Worm (Caenorhabditis elegans) whole organism, young adult: ENCODE measurements around the gene F27E5.9.

Source experiments
- B0019.2 ChIP-seq: fragments of 200-800 bp; sonication (Bioruptor generic); conservative IDR thresholded peaks from 2 replicates; pipeline ENCODE4 v1.3.6; 2022; ENCODE audit warnings: missing genetic modification reagents, missing genetic modification characterization, missing compliant biosample characterization
- F37B4.10 ChIP-seq: fragments of 200-800 bp; sonication (Bioruptor generic); IDR thresholded peaks from 2 replicates; pipeline ENCODE4 v1.3.6; 2022; ENCODE audit warnings: missing genetic modification characterization, missing compliant biosample characterization
- F39B2.1 ChIP-seq: fragments of 200-800 bp; sonication (Bioruptor generic); IDR thresholded peaks from 2 replicates; pipeline ENCODE4 v1.3.6; 2022; ENCODE audit warnings: missing genetic modification reagents, missing genetic modification characterization, missing compliant biosample characterization
- F49E8.2 ChIP-seq: sonication (generic microtip); optimal IDR thresholded peaks from 3 replicates; lab custom pipeline; 2017; ENCODE audit warnings: missing genetic modification characterization, mild to moderate bottlenecking, missing compliant biosample characterization, antibody characterized with exemption, moderate library complexity; ENCODE audit not compliant: insufficient read depth
- K11D2.4 ChIP-seq: fragments of 200-800 bp; sonication (Bioruptor generic); IDR thresholded peaks from 2 replicates; pipeline ENCODE4 v1.3.6; 2022; ENCODE audit warnings: missing genetic modification reagents, missing genetic modification characterization, missing compliant biosample characterization
- T07F8.4 ChIP-seq: sonication (generic microtip); optimal IDR thresholded peaks from 2 replicates; lab custom pipeline; 2016; ENCODE audit warnings: mild to moderate bottlenecking, missing genetic modification characterization, moderate library complexity, missing compliant biosample characterization
- Y53F4B.3 ChIP-seq: fragments of 200-800 bp; sonication (Bioruptor generic); IDR thresholded peaks from 2 replicates; pipeline ENCODE4 v1.3.6; 2022; ENCODE audit warnings: missing genetic modification reagents, missing genetic modification characterization, missing compliant biosample characterization
- Y53G8AR.9 ChIP-seq: fragments of 200-800 bp; sonication (Bioruptor generic); conservative IDR thresholded peaks from 2 replicates; pipeline ENCODE4 v1.3.6; 2022; ENCODE audit warnings: missing genetic modification reagents, missing genetic modification characterization, missing compliant biosample characterization
- Y56A3A.18 ChIP-seq: fragments of 200-800 bp; sonication (Bioruptor generic); IDR thresholded peaks from 2 replicates; pipeline ENCODE4 v1.3.6; 2022; ENCODE audit warnings: missing genetic modification reagents, missing genetic modification characterization, missing compliant biosample characterization
- aptf-2 ChIP-seq: fragments of 200-800 bp; sonication (Bioruptor generic); conservative IDR thresholded peaks from 2 replicates; pipeline ENCODE4 v1.3.6; 2022; ENCODE audit warnings: missing genetic modification reagents, missing genetic modification characterization, missing compliant biosample characterization
- aptf-3 ChIP-seq: fragments of 200-800 bp; sonication (Bioruptor generic); IDR thresholded peaks from 2 replicates; pipeline ENCODE4 v1.3.6; 2022; ENCODE audit warnings: missing genetic modification characterization, missing compliant biosample characterization
- athp-1 ChIP-seq: sonication (generic microtip); optimal IDR thresholded peaks from 2 replicates; lab custom pipeline; 2017; ENCODE audit warnings: mild to moderate bottlenecking, missing genetic modification characterization, missing compliant biosample characterization
- bed-1 ChIP-seq: fragments of 200-800 bp; sonication (Bioruptor generic); IDR thresholded peaks from 2 replicates; pipeline ENCODE4 v1.3.6; 2022; ENCODE audit warnings: missing genetic modification reagents, missing genetic modification characterization, missing compliant biosample characterization
- ccch-3 ChIP-seq: fragments of 200-800 bp; sonication (Bioruptor generic); optimal IDR thresholded peaks from 2 replicates; lab custom pipeline; 2018; ENCODE audit warnings: mild to moderate bottlenecking, missing genetic modification characterization, missing compliant biosample characterization
- cebp-1 ChIP-seq, 2 experiments: fragments of 200-800 bp in 1 of 2; sonication (Bioruptor generic) in 1 of 2; sonication (generic microtip) in 1 of 2; IDR thresholded peaks in 1 of 2; optimal IDR thresholded peaks in 1 of 2; 2 replicates each; pipeline versions ENCODE4 v1.3.6 to Lab custom; 2017 to 2022; ENCODE audit warnings: missing compliant biosample characterization in 2 of 2, missing genetic modification characterization in 2 of 2, mild to moderate bottlenecking in 1 of 2, missing genetic modification reagents in 1 of 2, moderate library complexity in 1 of 2
- ceh-100 ChIP-seq: fragments of 200-800 bp; sonication (Bioruptor generic); IDR thresholded peaks from 2 replicates; pipeline ENCODE4 v1.3.6; 2022; ENCODE audit warnings: missing genetic modification reagents, missing genetic modification characterization, missing compliant biosample characterization
- ceh-27 ChIP-seq: fragments of 200-800 bp; sonication (Bioruptor generic); optimal IDR thresholded peaks from 2 replicates; lab custom pipeline; 2018; ENCODE audit warnings: mild to moderate bottlenecking, missing genetic modification characterization, moderate library complexity, missing compliant biosample characterization
- ceh-40 ChIP-seq: fragments of 200-800 bp; sonication (Bioruptor generic); IDR thresholded peaks from 2 replicates; pipeline ENCODE4 v1.3.6; 2022; ENCODE audit warnings: missing genetic modification characterization, missing compliant biosample characterization
- ceh-91 ChIP-seq: fragments of 200-800 bp; sonication (Bioruptor generic); IDR thresholded peaks from 2 replicates; pipeline ENCODE4 v1.3.6; 2022; ENCODE audit warnings: missing genetic modification reagents, missing genetic modification characterization, missing compliant biosample characterization
- die-1 ChIP-seq: sonication (generic microtip); optimal IDR thresholded peaks from 2 replicates; lab custom pipeline; 2016; ENCODE audit warnings: missing genotype, mild to moderate bottlenecking, missing genetic modification characterization, missing compliant biosample characterization
- dox-1 ChIP-seq: fragments of 200-800 bp; sonication (Bioruptor generic); IDR thresholded peaks from 2 replicates; pipeline ENCODE4 v1.3.6; 2022; ENCODE audit warnings: missing genetic modification reagents, missing genetic modification characterization, missing compliant biosample characterization
- egl-18 ChIP-seq: fragments of 200-800 bp; sonication (Bioruptor generic); IDR thresholded peaks from 2 replicates; pipeline ENCODE4 v1.3.6; 2022; ENCODE audit warnings: missing genetic modification reagents, missing genetic modification characterization, missing compliant biosample characterization
- him-1 ChIP-seq: sonication (generic microtip); optimal IDR thresholded peaks from 2 replicates; lab custom pipeline; 2016; ENCODE audit warnings: missing genotype, missing genetic modification reagents, missing genetic modification characterization, missing compliant biosample characterization
- lag-1 ChIP-seq: fragments of 200-800 bp; sonication (Bioruptor generic); IDR thresholded peaks from 2 replicates; pipeline ENCODE4 v1.3.6; 2022; ENCODE audit warnings: missing genetic modification reagents, missing genetic modification characterization, missing compliant biosample characterization
- let-526 ChIP-seq: fragments of 200-800 bp; sonication (Bioruptor generic); IDR thresholded peaks from 2 replicates; pipeline ENCODE4 v1.3.6; 2022; ENCODE audit warnings: missing genetic modification reagents, missing genetic modification characterization, missing compliant biosample characterization
- lin-54 ChIP-seq: fragments of 200-800 bp; sonication (Bioruptor generic); optimal IDR thresholded peaks from 2 replicates; lab custom pipeline; 2018; ENCODE audit warnings: mild to moderate bottlenecking, missing genetic modification characterization, missing compliant biosample characterization
- madf-10 ChIP-seq: sonication (generic microtip); optimal IDR thresholded peaks from 2 replicates; lab custom pipeline; 2016; ENCODE audit warnings: mild to moderate bottlenecking, missing genetic modification characterization, missing compliant biosample characterization
- mel-28 ChIP-seq: sonication (generic microtip); optimal IDR thresholded peaks from 2 replicates; lab custom pipeline; 2016; ENCODE audit warnings: borderline replicate concordance, mild to moderate bottlenecking, missing genetic modification characterization, missing compliant biosample characterization
- nfya-2 ChIP-seq: fragments of 200-800 bp; sonication (Bioruptor generic); IDR thresholded peaks from 2 replicates; pipeline ENCODE4 v1.3.6; 2022; ENCODE audit warnings: missing genetic modification reagents, missing genetic modification characterization, missing compliant biosample characterization
- nhr-120 ChIP-seq: fragments of 200-800 bp; sonication (Bioruptor generic); IDR thresholded peaks from 2 replicates; pipeline ENCODE4 v1.3.6; 2022; ENCODE audit warnings: missing genetic modification characterization, missing compliant biosample characterization
- nhr-27 ChIP-seq: fragments of 200-800 bp; sonication (Bioruptor generic); optimal IDR thresholded peaks from 2 replicates; lab custom pipeline; 2018; ENCODE audit warnings: mild to moderate bottlenecking, missing genetic modification characterization, moderate library complexity, missing compliant biosample characterization
- rcor-1 ChIP-seq: fragments of 200-800 bp; sonication (Bioruptor generic); IDR thresholded peaks from 2 replicates; pipeline ENCODE4 v1.3.6; 2022; ENCODE audit warnings: missing genetic modification reagents, missing genetic modification characterization, missing compliant biosample characterization
- rpc-1 ChIP-seq, 2 experiments: fragments of 150-350 bp in 1 of 2; sonication (generic microtip) in 1 of 2; optimal IDR thresholded peaks; 2 replicates each; lab custom pipeline; 2014 to 2018; ENCODE audit warnings: missing biosample characterization in 1 of 2, missing genetic modification characterization in 1 of 2, missing genetic modification reagents in 1 of 2, missing genotype in 1 of 2
- sea-2 ChIP-seq: fragments of 200-800 bp; sonication (Bioruptor generic); IDR thresholded peaks from 2 replicates; pipeline ENCODE4 v1.3.6; 2022; ENCODE audit warnings: missing genetic modification characterization, missing compliant biosample characterization
- snpc-3.4 ChIP-seq: sonication (generic microtip); optimal IDR thresholded peaks from 2 replicates; lab custom pipeline; 2017; ENCODE audit warnings: missing genetic modification characterization, mild to moderate bottlenecking, missing compliant biosample characterization, antibody characterized with exemption, moderate library complexity, missing genotype, missing genetic modification reagents
- snpc-4 ChIP-seq, 5 experiments: fragments of 150-350 bp in 1 of 5; sonication (generic microtip) in 4 of 5; optimal IDR thresholded peaks; 2 replicates each; lab custom pipeline; 2014 to 2018; ENCODE audit warnings: missing genetic modification characterization in 5 of 5, missing biosample characterization in 3 of 5, antibody characterized with exemption in 2 of 5, mild to moderate bottlenecking in 2 of 5, missing compliant biosample characterization in 2 of 5, missing genotype in 2 of 5, moderate library complexity in 2 of 5, missing genetic modification reagents in 1 of 5
- somi-1 ChIP-seq: fragments of 200-800 bp; sonication (Bioruptor generic); optimal IDR thresholded peaks from 2 replicates; lab custom pipeline; 2018; ENCODE audit warnings: mild to moderate bottlenecking, missing genetic modification characterization, missing compliant biosample characterization
- zfh-2 ChIP-seq: fragments of 200-800 bp; sonication (Bioruptor generic); conservative IDR thresholded peaks from 2 replicates; pipeline ENCODE4 v1.3.6; 2022; ENCODE audit warnings: missing genetic modification reagents, missing genetic modification characterization, missing compliant biosample characterization
- ztf-26 ChIP-seq: sonication (generic microtip); optimal IDR thresholded peaks from 2 replicates; lab custom pipeline; 2017; ENCODE audit warnings: missing genetic modification characterization, missing compliant biosample characterization
- ztf-6 ChIP-seq: fragments of 200-800 bp; sonication (Bioruptor generic); IDR thresholded peaks from 2 replicates; pipeline ENCODE4 v1.3.6; 2022; ENCODE audit warnings: missing genetic modification reagents, missing genetic modification characterization, missing compliant biosample characterization

F27E5.9 gene

ce11 chrII:10147502-10147901 is 12.8 kb downstream of the F27E5.9 start (continued):
- no peak for TF ChIP-seq let-526
- TF ChIP-seq mel-28 (tag; lab: Kevin White, UChicago): no peak
- no peak for TF ChIP-seq ceh-40 (GFP tag; lab: Robert Waterston, UW)
- TF ChIP-seq athp-1 (tag; lab: Kevin White, UChicago): no peak

ce11 chrII:10155106-10155505 is 20.4 kb downstream of the F27E5.9 start, which contains the start of gene nlp-63:
TSS of gene nlp-63 (plus strand) at chrII:10155406.
- no peak for TF ChIP-seq F39B2.1

- TF ChIP-seq zfh-2 (GFP tag; lab: Robert Waterston, UW) (peak; percentile 61), dox-1 (GFP tag; lab: Robert Waterston, UW) (no peak)
These were observed 28.0 kb downstream of the F27E5.9 start for ce11 chrII:10162785-10163184.

ce11 chrII:10164137-10164536 is 29.4 kb downstream of the F27E5.9 start:
- no peak for TF ChIP-seq cebp-1 (GFP tag; IDR thresholded peaks at IDR 0.05; lab: Robert Waterston, UW)
- no peak for TF ChIP-seq cebp-1 (tag; optimal IDR thresholded peaks at IDR 0.05; lab: Kevin White, UChicago)
- no peak for TF ChIP-seq rcor-1 (GFP tag; lab: Robert Waterston, UW)
- no peak for TF ChIP-seq bed-1 (GFP tag; lab: Robert Waterston, UW)
- no peak for TF ChIP-seq ztf-26 (tag; lab: Kevin White, UChicago)
- TF ChIP-seq snpc-3.4 (tag; lab: Kevin White, UChicago): no peak
- TF ChIP-seq B0019.2 (GFP tag; lab: Robert Waterston, UW): no peak

ce11 chrII:10166365-10166764 is 31.6 kb downstream of the F27E5.9 start:
- TF ChIP-seq ceh-27: no peak
- no peak for TF ChIP-seq rpc-1 (optimal IDR thresholded peaks at IDR 0.05; lab: Kevin White, UChicago)
- no peak for TF ChIP-seq rpc-1 (tag; optimal IDR thresholded peaks at IDR 0.05; lab: Kevin White, UChicago)
- no peak for TF ChIP-seq F49E8.2
- no peak for TF ChIP-seq aptf-3
- no peak for TF ChIP-seq nhr-27
- no peak for TF ChIP-seq K11D2.4 (GFP tag; lab: Robert Waterston, UW)
- TF ChIP-seq somi-1 (GFP tag; lab: Kevin White, UChicago): no peak
- no peak for TF ChIP-seq T07F8.4 (tag; lab: Kevin White, UChicago)
- TF ChIP-seq snpc-4 (GFP tag; optimal IDR thresholded peaks at IDR 0.05; lab: Kevin White, UChicago): no peak
- no peak for TF ChIP-seq snpc-4 (tag; optimal IDR thresholded peaks at IDR 0.05; lab: Kevin White, UChicago)
- no peak for TF ChIP-seq die-1 (tag; lab: Kevin White, UChicago)
- no peak for TF ChIP-seq zfh-2 (GFP tag; lab: Robert Waterston, UW)
- no peak for TF ChIP-seq ccch-3
- TF ChIP-seq Y53G8AR.9 (GFP tag; lab: Robert Waterston, UW): no peak
- no peak for TF ChIP-seq sea-2
- TF ChIP-seq, all 124 proteins: peak for 0

- TF ChIP-seq rpc-1 (optimal IDR thresholded peaks at IDR 0.05; lab: Kevin White, UChicago) (no peak), rpc-1 (tag; optimal IDR thresholded peaks at IDR 0.05; lab: Kevin White, UChicago) (no peak), nhr-120 (GFP tag; lab: Robert Waterston, UW) (no peak), egl-18 (GFP tag; lab: Robert Waterston, UW) (no peak), ceh-91 (GFP tag; lab: Robert Waterston, UW) (no peak), Y56A3A.18 (GFP tag; lab: Robert Waterston, UW) (no peak), aptf-2 (GFP tag; lab: Robert Waterston, UW) (no peak), madf-10 (tag; lab: Kevin White, UChicago) (no peak), dox-1 (GFP tag; lab: Robert Waterston, UW) (no peak), nfya-2 (no peak), F37B4.10 (GFP tag; lab: Robert Waterston, UW) (no peak), lin-54 (GFP tag; lab: Kevin White, UChicago) (no peak), Y53F4B.3 (GFP tag; lab: Robert Waterston, UW) (no peak), him-1 (tag; lab: Kevin White, UChicago) (no peak), snpc-3.4 (tag; lab: Kevin White, UChicago) (no peak), ztf-6 (GFP tag; lab: Robert Waterston, UW) (no peak), ceh-100 (GFP tag; lab: Robert Waterston, UW) (no peak), lag-1 (GFP tag; lab: Robert Waterston, UW) (no peak)
These were observed 33.0 kb downstream of the F27E5.9 start for ce11 chrII:10167731-10168130.
